Worm (Caenorhabditis elegans): Measurements from ENCODE around the gene Y48E1C.2.

DNA sequence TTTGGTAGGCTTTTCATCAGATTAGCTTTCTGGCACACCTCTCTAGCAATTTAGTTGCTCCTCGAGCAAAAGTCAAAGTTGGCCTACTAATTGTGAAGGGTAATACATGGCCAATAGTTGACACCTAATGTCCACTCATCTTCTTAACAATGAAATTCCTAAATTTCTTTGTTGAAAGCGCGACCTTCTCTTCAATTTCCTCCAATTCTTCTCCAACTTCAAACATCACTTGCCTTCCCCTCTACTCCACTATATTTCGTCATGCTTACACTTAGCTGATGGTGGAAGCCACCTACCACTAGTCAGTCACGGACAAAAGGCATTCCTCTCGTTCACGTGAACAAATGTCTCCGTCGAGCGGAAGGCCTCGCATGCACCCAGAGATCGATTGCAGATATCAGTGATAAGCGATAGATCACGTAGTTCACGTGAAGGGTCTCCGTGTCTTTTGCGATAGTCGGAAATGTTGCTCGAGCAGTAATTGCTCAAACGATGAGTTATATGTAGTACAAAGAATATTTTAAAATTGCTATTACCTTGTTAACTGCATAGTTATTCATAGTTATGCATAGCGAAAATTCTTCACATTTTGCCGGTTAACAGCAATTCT is 44.8 kb downstream of the Y48E1C.2 start, which contains the start of gene E01G4.3:
- peak; percentile 90 for TF ChIP-seq nhr-19 (GFP tag; conservative IDR thresholded peaks at IDR 0.05)
- no peak for TF ChIP-seq snpc-4 (tag; optimal IDR thresholded peaks at IDR 0.05)
- no peak for TF ChIP-seq sptf-1 (tag; optimal IDR thresholded peaks at IDR 0.05)
- no peak for TF ChIP-seq nhr-237 (tag; optimal IDR thresholded peaks at IDR 0.05)
- TF ChIP-seq jun-1 (tag; optimal IDR thresholded peaks at IDR 0.05), result peak; percentile 82
- no peak for TF ChIP-seq lir-3 (tag; optimal IDR thresholded peaks at IDR 0.05; ENCODE audit: poor library complexity)
- peak; percentile 53 for TF ChIP-seq mep-1 (tag; optimal IDR thresholded peaks at IDR 0.05)
- TF ChIP-seq unc-62 (GFP tag; optimal IDR thresholded peaks at IDR 0.05), result no peak
- peak; percentile 58 for TF ChIP-seq nhr-90 (tag; optimal IDR thresholded peaks at IDR 0.05; ENCODE audit: poor library complexity)
- no peak for TF ChIP-seq pqm-1 (tag; optimal IDR thresholded peaks at IDR 0.05)
- TF ChIP-seq C16A3.4 (tag; optimal IDR thresholded peaks at IDR 0.05), result peak; percentile 45
- peak; percentile 73 for TF ChIP-seq rnt-1 (tag; optimal IDR thresholded peaks at IDR 0.05)
- peak; percentile 40 to 73 for TF ChIP-seq lsy-2 (tag; optimal IDR thresholded peaks at IDR 0.05)
- no peak for TF ChIP-seq nhr-28 (tag; optimal IDR thresholded peaks at IDR 0.05)

Data from whole organism, L1 larva.